Fruit fly (Drosophila melanogaster): ENCODE measurements around the gene CG5895.

CG5895 gene

dm6 chr3L:16045831-16046336, 10.6 kb downstream of the CG5895 start:
- TF ChIP-seq CG8478 (optimal IDR thresholded peaks at IDR 0.05) (no peak), CTCF (optimal IDR thresholded peaks at IDR 0.05) (no peak)

dm6 chr3L:16046387-16047066, 11.2 kb downstream of the CG5895 start:
- no peak for TF ChIP-seq CTCF (optimal IDR thresholded peaks at IDR 0.05)
- no peak for TF ChIP-seq CG8478 (optimal IDR thresholded peaks at IDR 0.05)

- TF ChIP-seq CTCF (optimal IDR thresholded peaks at IDR 0.05) (no peak), CG8478 (optimal IDR thresholded peaks at IDR 0.05) (no peak)
Measured at dm6 chr3L:16047105-16047504, 11.8 kb downstream of the CG5895 start.

- no peak for TF ChIP-seq CTCF (optimal IDR thresholded peaks at IDR 0.05)
- TF ChIP-seq CG8478 (optimal IDR thresholded peaks at IDR 0.05), result no peak
Measured at dm6 chr3L:16048086-16048485, 12.8 kb downstream of the CG5895 start.

dm6 chr3L:16048722-16049459, 13.6 kb downstream of the CG5895 start:
- no peak for TF ChIP-seq CTCF (optimal IDR thresholded peaks at IDR 0.05)
- TF ChIP-seq CG8478 (optimal IDR thresholded peaks at IDR 0.05), result no peak

- TF ChIP-seq CTCF (optimal IDR thresholded peaks at IDR 0.05) (peak in 1 of 2 experiments; percentile 13), CG8478 (optimal IDR thresholded peaks at IDR 0.05) (no peak)
Measured at dm6 chr3L:16049955-16050886, 14.9 kb downstream of the CG5895 start.

- TF ChIP-seq CG8478 (optimal IDR thresholded peaks at IDR 0.05) (no peak), CTCF (optimal IDR thresholded peaks at IDR 0.05) (peak; percentile 72)
Measured at dm6 chr3L:16050887-16051258, 15.6 kb downstream of the CG5895 start, which contains the start of gene Diap1. Gene Diap1 (minus strand): TSS chr3L:16051034.

dm6 chr3L:16051719-16052122, 16.4 kb downstream of the CG5895 start, which contains the start of gene Mbs:
Gene Mbs (plus strand): TSS chr3L:16051959.
- TF ChIP-seq CG8478 (optimal IDR thresholded peaks at IDR 0.05), result no peak
- TF ChIP-seq CTCF (optimal IDR thresholded peaks at IDR 0.05), result peak; percentile 92

- TF ChIP-seq CTCF (optimal IDR thresholded peaks at IDR 0.05) (no peak), CG8478 (optimal IDR thresholded peaks at IDR 0.05) (peak; percentile 19)
Measured at dm6 chr3L:16052145-16053025, 17.1 kb downstream of the CG5895 start.

dm6 chr3L:16053026-16053556, 17.8 kb downstream of the CG5895 start:
- TF ChIP-seq CTCF (optimal IDR thresholded peaks at IDR 0.05) (no peak), CG8478 (optimal IDR thresholded peaks at IDR 0.05) (no peak)

- no peak for TF ChIP-seq CG8478 (optimal IDR thresholded peaks at IDR 0.05)
- TF ChIP-seq CTCF (optimal IDR thresholded peaks at IDR 0.05), result no peak
Measured at dm6 chr3L:16054095-16054494, 18.8 kb downstream of the CG5895 start.

dm6 chr3L:16056101-16056891, 21.0 kb downstream of the CG5895 start:
- TF ChIP-seq CG8478 (optimal IDR thresholded peaks at IDR 0.05), result no peak
- TF ChIP-seq CTCF (optimal IDR thresholded peaks at IDR 0.05), result no peak

Measured in S2 (cell line).